Worm (Caenorhabditis elegans): ENCODE results near the gene T15H9.5.

- TF ChIP-seq ref-1 (GFP tag; conservative IDR thresholded peaks at IDR 0.05) (no peak), flt-1 (GFP tag; IDR thresholded peaks at IDR 0.05) (no peak), T22C8.4 (GFP tag; IDR thresholded peaks at IDR 0.05) (no peak), med-1 (GFP tag; optimal IDR thresholded peaks at IDR 0.05; ENCODE audit: insufficient read depth) (no peak), ztf-23 (GFP tag; IDR thresholded peaks at IDR 0.05) (no peak)
These were observed 10.2 kb downstream of the T15H9.5 start for ce11 chrII:9601069-9601468.

Measured in whole organism, midembryonic.